Fruit fly (Drosophila melanogaster) Kc167 (cell line): ENCODE results near the gene Sld5.

Source experiments
- Myc ChIP-seq: fragments of >200 bp; optimal IDR thresholded peaks from 2 replicates; lab custom pipeline; 2017; ENCODE audit warnings: missing external identifiers
- h ChIP-seq: fragments of >200 bp; optimal IDR thresholded peaks from 3 replicates; lab custom pipeline; 2018; ENCODE audit warnings: missing external identifiers
- psq ChIP-seq: fragments of >200 bp; optimal IDR thresholded peaks from 2 replicates; lab custom pipeline; 2017; ENCODE audit warnings: missing external identifiers
- ttk ChIP-seq: sonication (Bioruptor generic); optimal IDR thresholded peaks from 2 replicates; lab custom pipeline; 2017; ENCODE audit warnings: missing external identifiers

DNA sequence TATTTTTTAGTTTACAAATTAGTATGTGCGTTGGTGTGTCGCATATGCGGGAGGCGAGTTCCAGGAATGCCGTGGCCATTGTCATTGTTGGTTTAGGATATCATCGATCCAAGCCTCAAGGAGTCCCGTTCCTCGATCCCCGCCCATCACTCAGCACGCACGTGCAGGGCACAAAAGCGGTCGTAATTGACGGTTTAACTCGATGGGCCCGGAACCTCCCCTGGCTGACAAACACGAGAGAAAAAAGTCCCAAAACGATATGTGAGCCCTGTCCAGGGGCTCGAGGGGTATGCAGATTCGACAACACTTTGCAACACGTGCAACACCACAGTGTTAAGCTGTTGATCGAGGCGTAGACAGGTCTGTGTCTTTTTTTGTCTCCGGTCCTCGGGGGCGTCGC, 28.4 kb downstream of the Sld5 start:
- no peak for TF ChIP-seq ttk (lab: Kevin White, UChicago)
- TF ChIP-seq Myc (lab: Kevin White, UChicago): no peak
- no peak for TF ChIP-seq h (lab: Kevin White, UChicago)
- no peak for TF ChIP-seq psq (lab: Kevin White, UChicago)
